Worm (Caenorhabditis elegans) whole organism, L3 larva: Measurements from ENCODE around the gene ckb-4.

Experiments
- R02D3.7 ChIP-seq: fragments of 150-350 bp; optimal IDR thresholded peaks from 2 replicates; lab custom pipeline; 2014; ENCODE audit warnings: missing biosample characterization, missing genetic modification characterization
- ZK546.5 ChIP-seq: sonication (generic microtip); optimal IDR thresholded peaks from 2 replicates; lab custom pipeline; 2017; ENCODE audit warnings: missing biosample characterization, missing genetic modification characterization
- ceh-16 ChIP-seq: sonication (generic microtip); optimal IDR thresholded peaks from 2 replicates; lab custom pipeline; 2017; ENCODE audit warnings: missing biosample characterization, missing genetic modification characterization
- ceh-82 ChIP-seq: fragments of 150-350 bp; optimal IDR thresholded peaks from 2 replicates; lab custom pipeline; 2014; ENCODE audit warnings: missing biosample characterization, missing genetic modification characterization
- ceh-9 ChIP-seq: sonication (generic microtip); optimal IDR thresholded peaks from 2 replicates; lab custom pipeline; 2018; ENCODE audit warnings: missing biosample characterization, missing genetic modification characterization
- daf-12 ChIP-seq: fragments of 150-350 bp; optimal IDR thresholded peaks from 2 replicates; lab custom pipeline; 2014; ENCODE audit warnings: missing biosample characterization, missing genetic modification reagents, missing genetic modification characterization
- egl-27 ChIP-seq: sonication (generic microtip); optimal IDR thresholded peaks from 4 replicates; lab custom pipeline; 2017; ENCODE audit warnings: missing biosample characterization, missing genetic modification reagents, missing genetic modification characterization
- elt-1 ChIP-seq: fragments of 150-350 bp; optimal IDR thresholded peaks from 2 replicates; lab custom pipeline; 2014; ENCODE audit warnings: missing biosample characterization, missing genetic modification characterization
- elt-2 ChIP-seq: sonication (generic microtip); optimal IDR thresholded peaks from 2 replicates; lab custom pipeline; 2016; ENCODE audit warnings: missing genetic modification reagents, mild to moderate bottlenecking, missing genetic modification characterization, missing compliant biosample characterization
- elt-3 ChIP-seq, 3 experiments: fragments of 150-350 bp in 1 of 3; sonication (generic microtip) in 2 of 3; optimal IDR thresholded peaks; 2 replicates in 2 of 3; 4 replicates in 1 of 3; lab custom pipeline; 2014 to 2017; ENCODE audit warnings: missing biosample characterization in 3 of 3, missing genetic modification characterization in 3 of 3
- fkh-10 ChIP-seq: sonication (generic microtip); optimal IDR thresholded peaks from 2 replicates; lab custom pipeline; 2017; ENCODE audit warnings: missing biosample characterization, missing genetic modification reagents, missing genetic modification characterization
- fkh-2 ChIP-seq: fragments of 150-350 bp; optimal IDR thresholded peaks from 2 replicates; lab custom pipeline; 2014; ENCODE audit warnings: missing biosample characterization, missing genetic modification reagents, missing genetic modification characterization
- fos-1 ChIP-seq: fragments of 150-350 bp; optimal IDR thresholded peaks from 2 replicates; lab custom pipeline; 2014; ENCODE audit warnings: missing biosample characterization, missing genetic modification characterization
- hmg-11 ChIP-seq: sonication (generic microtip); optimal IDR thresholded peaks from 2 replicates; lab custom pipeline; 2016; ENCODE audit warnings: missing genetic modification characterization, missing compliant biosample characterization
- lin-15B ChIP-seq: fragments of 150-350 bp; optimal IDR thresholded peaks from 2 replicates; lab custom pipeline; 2014; ENCODE audit warnings: missing biosample characterization, missing genetic modification characterization
- mdl-1 ChIP-seq: fragments of 150-350 bp; optimal IDR thresholded peaks from 2 replicates; lab custom pipeline; 2014; ENCODE audit warnings: missing biosample characterization, missing genetic modification characterization
- mml-1 ChIP-seq: fragments of 150-350 bp; sonication (generic microtip); optimal IDR thresholded peaks from 3 replicates; lab custom pipeline; 2014; ENCODE audit warnings: missing biosample characterization, missing genetic modification characterization
- nfya-1 ChIP-seq: sonication (generic microtip); optimal IDR thresholded peaks from 2 replicates; lab custom pipeline; 2017; ENCODE audit warnings: missing genetic modification characterization, mild to moderate bottlenecking, missing compliant biosample characterization, antibody characterized with exemption, moderate library complexity; ENCODE audit not compliant: insufficient read depth
- nhr-23 ChIP-seq: fragments of 150-350 bp; optimal IDR thresholded peaks from 2 replicates; lab custom pipeline; 2014; ENCODE audit warnings: missing biosample characterization, missing genetic modification reagents, missing genetic modification characterization
- nhr-237 ChIP-seq: fragments of 150-350 bp; optimal IDR thresholded peaks from 2 replicates; lab custom pipeline; 2014; ENCODE audit warnings: missing biosample characterization, missing genetic modification characterization
- nhr-25 ChIP-seq: sonication (generic microtip); optimal IDR thresholded peaks from 2 replicates; lab custom pipeline; 2017; ENCODE audit warnings: missing biosample characterization, missing genetic modification characterization
- nhr-28 ChIP-seq: fragments of 150-350 bp; optimal IDR thresholded peaks from 2 replicates; lab custom pipeline; 2014; ENCODE audit warnings: missing biosample characterization, missing genetic modification characterization
- nhr-43 ChIP-seq: sonication (generic microtip); optimal IDR thresholded peaks from 2 replicates; lab custom pipeline; 2016; ENCODE audit warnings: mild to moderate bottlenecking, missing genetic modification characterization, missing compliant biosample characterization; ENCODE audit not compliant: poor library complexity, severe bottlenecking
- nhr-67 ChIP-seq: fragments of 150-350 bp; optimal IDR thresholded peaks from 2 replicates; lab custom pipeline; 2014; ENCODE audit warnings: missing biosample characterization, missing genetic modification characterization
- nhr-76 ChIP-seq: fragments of 150-350 bp; sonication (generic microtip); optimal IDR thresholded peaks from 5 replicates; lab custom pipeline; 2014; ENCODE audit warnings: missing biosample characterization, missing genetic modification characterization
- pha-4 ChIP-seq: fragments of 150-350 bp; optimal IDR thresholded peaks from 2 replicates; lab custom pipeline; 2014; ENCODE audit warnings: missing biosample characterization, missing genetic modification reagents, missing genetic modification characterization
- pqm-1 ChIP-seq: fragments of 150-350 bp; optimal IDR thresholded peaks from 2 replicates; lab custom pipeline; 2017; ENCODE audit warnings: missing biosample characterization, missing genetic modification characterization, inconsistent platforms
- sea-2 ChIP-seq: fragments of 150-350 bp; sonication (generic microtip); optimal IDR thresholded peaks from 4 replicates; lab custom pipeline; 2014; ENCODE audit warnings: missing biosample characterization, missing genetic modification reagents, missing genetic modification characterization
- skn-1 ChIP-seq: fragments of 150-350 bp; optimal IDR thresholded peaks from 2 replicates; lab custom pipeline; 2014; ENCODE audit warnings: missing biosample characterization, missing genetic modification characterization
- snpc-4 ChIP-seq: fragments of 150-350 bp; optimal IDR thresholded peaks from 2 replicates; lab custom pipeline; 2014; ENCODE audit warnings: missing biosample characterization, missing genetic modification characterization
- unc-39 ChIP-seq: sonication (generic microtip); optimal IDR thresholded peaks from 4 replicates; lab custom pipeline; 2017; ENCODE audit warnings: missing biosample characterization, missing genetic modification characterization
- unc-62 ChIP-seq: fragments of 150-350 bp; sonication (generic microtip); optimal IDR thresholded peaks from 4 replicates; lab custom pipeline; 2014; ENCODE audit warnings: missing biosample characterization, missing genetic modification reagents, missing genetic modification characterization

Gene ckb-4

DNA sequence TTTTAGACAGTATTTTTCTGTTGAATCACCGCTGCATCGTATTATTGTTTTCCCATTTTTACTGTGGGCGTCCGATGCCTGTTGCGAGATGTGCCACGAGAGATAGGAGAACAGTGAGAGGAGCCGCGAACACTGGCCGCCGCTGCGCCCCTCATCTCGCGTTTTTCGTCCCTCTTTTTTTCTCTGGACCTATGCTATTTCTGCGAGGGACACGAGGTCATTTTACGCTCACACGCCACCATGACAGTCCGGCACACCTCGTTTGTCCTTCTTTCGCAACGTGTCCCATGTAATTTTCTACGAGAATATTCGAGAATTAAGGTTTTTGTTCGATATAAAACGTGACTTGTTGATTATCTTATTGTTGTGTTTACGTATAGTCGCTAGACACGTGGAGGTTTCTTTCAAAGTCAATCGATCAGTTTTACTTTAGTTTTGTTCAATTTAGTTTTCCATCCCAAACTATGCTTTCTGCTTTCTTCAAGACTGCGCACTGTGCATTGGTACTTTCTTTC is 41.2 kb downstream of the ckb-4 start, which contains the start of gene lbp-9 (continued):
- TF ChIP-seq hmg-11 (tag; lab: Kevin White, UChicago) (peak; percentile 25), R02D3.7 (tag; lab: Kevin White, UChicago) (no peak), nhr-25 (tag; lab: Kevin White, UChicago) (peak; percentile 94), elt-3 (tag; optimal IDR thresholded peaks at IDR 0.05; lab: Kevin White, UChicago) (no peak), pqm-1 (tag; lab: Kevin White, UChicago) (no peak), fkh-10 (GFP tag; lab: Kevin White, UChicago) (no peak), snpc-4 (tag; lab: Kevin White, UChicago) (peak; percentile 24), nhr-237 (no peak), ceh-82 (tag; lab: Kevin White, UChicago) (no peak), egl-27 (tag; lab: Kevin White, UChicago) (no peak), elt-2 (tag; lab: Kevin White, UChicago) (no peak), ceh-16 (tag; lab: Kevin White, UChicago) (no peak)

- TF ChIP-seq nhr-28 (no peak), unc-39 (tag; lab: Kevin White, UChicago) (no peak), mdl-1 (no peak), ceh-9 (no peak), lin-15B (tag; lab: Kevin White, UChicago) (no peak), nhr-23 (tag; lab: Kevin White, UChicago) (no peak)
Observed at ce11 chrV:2067419-2067818, 41.8 kb downstream of the ckb-4 start.

ce11 chrV:2066780-2067179 is 42.5 kb downstream of the ckb-4 start, which contains the start of gene nhr-86:
Gene nhr-86 (minus strand): TSS chrV:2066850.
- TF ChIP-seq elt-2 (tag; lab: Kevin White, UChicago): peak; percentile 59
- TF ChIP-seq elt-3 (tag; optimal IDR thresholded peaks at IDR 0.05; lab: Kevin White, UChicago): no peak
- no peak for TF ChIP-seq mml-1 (tag; lab: Kevin White, UChicago)
- TF ChIP-seq nfya-1 (tag; lab: Kevin White, UChicago): peak; percentile 18
- TF ChIP-seq nhr-23 (tag; lab: Kevin White, UChicago): no peak
- TF ChIP-seq hmg-11 (tag; lab: Kevin White, UChicago): peak; percentile 34
- TF ChIP-seq pha-4 (tag; lab: Kevin White, UChicago): no peak
- TF ChIP-seq fkh-2: no peak
- no peak for TF ChIP-seq unc-62

ce11 chrV:2057324-2057723 is 51.9 kb downstream of the ckb-4 start, which contains the start of gene comt-3:
Gene comt-3 (plus strand): TSS chrV:2057537.
- TF ChIP-seq nfya-1 (tag; lab: Kevin White, UChicago) (no peak), snpc-4 (tag; lab: Kevin White, UChicago) (no peak), pha-4 (tag; lab: Kevin White, UChicago) (no peak), sea-2 (GFP tag; lab: Kevin White, UChicago) (no peak), nhr-237 (no peak), ZK546.5 (tag; lab: Kevin White, UChicago) (no peak), daf-12 (tag; lab: Kevin White, UChicago) (no peak), elt-1 (tag; lab: Kevin White, UChicago) (no peak), nhr-76 (tag; lab: Kevin White, UChicago) (no peak), nhr-43 (no peak), pqm-1 (tag; lab: Kevin White, UChicago) (no peak), skn-1 (no peak), hmg-11 (tag; lab: Kevin White, UChicago) (no peak), nhr-67 (tag; lab: Kevin White, UChicago) (no peak), fos-1 (no peak), nhr-28 (no peak), ceh-9 (no peak), nhr-23 (tag; lab: Kevin White, UChicago) (no peak)
